Fruit fly (Drosophila melanogaster) whole organism, adult: ENCODE measurements around the gene CG6656.

Experiments
- CG11617 ChIP-seq: fragments of 200-800 bp; sonication (Bioruptor generic); optimal IDR thresholded peaks from 2 replicates; lab custom pipeline; 2017; ENCODE audit warnings: mild to moderate bottlenecking, missing biosample characterization, missing genetic modification reagents, missing genetic modification characterization
- CG12768 ChIP-seq: fragments of 200-800 bp; sonication (Bioruptor generic); optimal IDR thresholded peaks from 2 replicates; lab custom pipeline; 2017; ENCODE audit warnings: missing biosample characterization, missing genetic modification characterization, mild to moderate bottlenecking, moderate library complexity, missing genetic modification reagents
- CG14711 ChIP-seq: fragments of 200-800 bp; sonication (Bioruptor generic); optimal IDR thresholded peaks from 2 replicates; lab custom pipeline; 2018; ENCODE audit warnings: missing biosample characterization, mild to moderate bottlenecking, missing genetic modification characterization, moderate library complexity
- CG1620 ChIP-seq: fragments of 200-800 bp; sonication (Bioruptor generic); optimal IDR thresholded peaks from 2 replicates; lab custom pipeline; 2016; ENCODE audit warnings: missing biosample characterization, missing genetic modification characterization
- CG33017 ChIP-seq: fragments of 200-800 bp; sonication (Bioruptor generic); optimal IDR thresholded peaks from 2 replicates; lab custom pipeline; 2018; ENCODE audit warnings: missing biosample characterization, mild to moderate bottlenecking, missing genetic modification characterization, moderate library complexity
- CG5204 ChIP-seq: fragments of 200-800 bp; sonication (Bioruptor generic); optimal IDR thresholded peaks from 2 replicates; lab custom pipeline; 2016; ENCODE audit warnings: missing biosample characterization, missing genetic modification characterization
- CG7045 ChIP-seq: fragments of 200-800 bp; sonication (Bioruptor generic); optimal IDR thresholded peaks from 2 replicates; lab custom pipeline; 2017; ENCODE audit warnings: missing biosample characterization, mild to moderate bottlenecking, missing genetic modification characterization
- CG7101 ChIP-seq: fragments of 200-800 bp; sonication (Bioruptor generic); optimal IDR thresholded peaks from 2 replicates; lab custom pipeline; 2018; ENCODE audit warnings: missing biosample characterization, mild to moderate bottlenecking, missing genetic modification characterization, moderate library complexity
- Clk ChIP-seq: fragments of 200-800 bp; sonication (Bioruptor generic); optimal IDR thresholded peaks from 2 replicates; lab custom pipeline; 2017; ENCODE audit warnings: missing biosample characterization, missing genetic modification characterization
- Crg-1 ChIP-seq: fragments of 200-800 bp; sonication (Bioruptor generic); optimal IDR thresholded peaks from 2 replicates; lab custom pipeline; 2016; ENCODE audit warnings: missing biosample characterization, missing genetic modification characterization
- Hr96 ChIP-seq: fragments of 200-800 bp; sonication (Bioruptor generic); optimal IDR thresholded peaks from 2 replicates; lab custom pipeline; 2016; ENCODE audit warnings: missing biosample characterization, missing genetic modification characterization
- Mnt ChIP-seq: fragments of 200-800 bp; sonication (Bioruptor generic); optimal IDR thresholded peaks from 2 replicates; lab custom pipeline; 2016; ENCODE audit warnings: missing biosample characterization, mild to moderate bottlenecking, missing genetic modification characterization
- bab1 ChIP-seq: fragments of 200-800 bp; sonication (Bioruptor generic); optimal IDR thresholded peaks from 3 replicates; lab custom pipeline; 2019; ENCODE audit warnings: missing biosample characterization, mild to moderate bottlenecking, missing genetic modification characterization, moderate library complexity
- cic ChIP-seq: fragments of 200-800 bp; sonication (Bioruptor generic); optimal IDR thresholded peaks from 2 replicates; lab custom pipeline; 2017; ENCODE audit warnings: missing biosample characterization, mild to moderate bottlenecking, missing genetic modification characterization, moderate library complexity
- cnc ChIP-seq, 2 experiments: fragments of >200 bp; optimal IDR thresholded peaks; 2 replicates each; lab custom pipeline; 2017
- kay ChIP-seq: fragments of 200-800 bp; sonication (Bioruptor generic); peaks from one replicate; lab custom pipeline; 2016; ENCODE audit warnings: missing biosample characterization, missing genetic modification characterization, borderline replicate concordance
- ovo ChIP-seq: fragments of 200-800 bp; sonication (Bioruptor generic); optimal IDR thresholded peaks from 2 replicates; lab custom pipeline; 2016; ENCODE audit warnings: missing biosample characterization, missing genetic modification characterization
- pad ChIP-seq: fragments of 200-800 bp; sonication (Bioruptor generic); optimal IDR thresholded peaks from 3 replicates; lab custom pipeline; 2017; ENCODE audit warnings: missing biosample characterization, missing genetic modification characterization, mild to moderate bottlenecking, moderate library complexity, missing genetic modification reagents
- tj ChIP-seq: fragments of 200-800 bp; sonication (Bioruptor generic); optimal IDR thresholded peaks from 3 replicates; lab custom pipeline; 2017; ENCODE audit warnings: missing biosample characterization, mild to moderate bottlenecking, missing genetic modification characterization, moderate library complexity
- toe ChIP-seq: fragments of 200-800 bp; sonication (Bioruptor generic); optimal IDR thresholded peaks from 2 replicates; lab custom pipeline; 2016; ENCODE audit warnings: missing biosample characterization, missing genetic modification characterization

CG6656 gene

DNA sequence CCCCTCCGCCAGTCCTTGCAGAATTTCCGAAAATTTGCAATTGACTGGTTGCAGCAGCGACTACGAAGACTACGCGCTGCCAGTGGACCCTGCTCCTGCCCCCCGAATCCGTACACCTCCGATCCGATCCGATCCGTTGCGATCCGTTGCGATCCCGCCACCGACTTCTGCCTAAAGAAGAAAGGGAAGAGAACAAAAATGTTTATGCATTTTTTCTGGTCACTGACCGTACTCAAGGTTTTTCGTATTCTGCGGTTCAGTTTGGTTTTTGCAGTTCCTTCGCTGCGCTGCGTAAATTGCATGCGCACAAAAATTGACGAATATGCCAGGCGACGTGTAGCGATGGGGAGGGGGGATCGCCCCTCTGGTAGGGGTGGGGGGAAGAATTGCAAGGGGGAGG, 47.2 kb downstream of the CG6656 start:
- no peak for TF ChIP-seq bab1 (GFP tag; lab: Kevin White, UChicago)

DNA sequence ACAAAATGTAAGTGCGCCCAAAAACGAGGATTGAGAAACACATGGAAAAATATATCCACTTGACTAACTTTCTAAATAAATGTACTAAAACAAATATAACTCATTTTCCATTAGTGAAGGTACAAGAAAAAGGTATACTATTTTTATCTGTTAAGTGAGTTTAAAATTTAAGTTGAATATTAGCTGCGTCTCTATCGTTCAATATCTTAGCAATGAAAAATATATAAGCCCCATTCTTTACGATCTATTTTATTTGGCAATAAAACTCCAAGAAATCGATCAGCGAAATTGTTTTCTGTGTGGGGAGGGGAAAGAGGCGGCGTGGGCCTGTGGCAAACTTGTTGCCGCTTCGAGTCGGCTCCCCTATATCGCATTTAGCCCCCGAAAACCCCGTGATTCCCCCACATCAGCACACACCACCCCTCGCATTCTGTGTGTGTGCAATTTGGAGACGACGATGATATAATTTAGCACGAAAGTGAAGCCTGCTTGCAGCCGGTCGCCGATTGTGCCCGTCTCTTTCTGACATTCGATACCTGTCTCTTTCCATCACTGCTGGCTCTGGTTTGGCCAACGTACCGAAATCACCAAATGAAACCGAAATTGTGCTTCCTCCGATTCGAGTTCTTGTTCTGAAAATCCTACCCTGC, 47.7 kb downstream of the CG6656 start:
- no peak for TF ChIP-seq ovo
- no peak for TF ChIP-seq CG12768 (GFP tag; lab: Kevin White, UChicago)
- no peak for TF ChIP-seq kay (GFP tag; lab: Kevin White, UChicago)
- TF ChIP-seq CG5204 (GFP tag; lab: Kevin White, UChicago): no peak
- TF ChIP-seq cnc (optimal IDR thresholded peaks at IDR 0.05; lab: Kevin White, UChicago): no peak
- TF ChIP-seq Clk (GFP tag; lab: Kevin White, UChicago): no peak
- TF ChIP-seq CG33017 (tag; lab: Kevin White, UChicago): no peak
- TF ChIP-seq bab1 (GFP tag; lab: Kevin White, UChicago): no peak
- TF ChIP-seq CG11617 (GFP tag; lab: Kevin White, UChicago): no peak
- no peak for TF ChIP-seq toe (GFP tag; lab: Kevin White, UChicago)
- TF ChIP-seq CG7045: no peak
- TF ChIP-seq CG1620 (GFP tag; lab: Kevin White, UChicago): no peak
- no peak for TF ChIP-seq Hr96 (GFP tag; lab: Kevin White, UChicago)
- no peak for TF ChIP-seq Crg-1 (GFP tag; lab: Kevin White, UChicago)

DNA sequence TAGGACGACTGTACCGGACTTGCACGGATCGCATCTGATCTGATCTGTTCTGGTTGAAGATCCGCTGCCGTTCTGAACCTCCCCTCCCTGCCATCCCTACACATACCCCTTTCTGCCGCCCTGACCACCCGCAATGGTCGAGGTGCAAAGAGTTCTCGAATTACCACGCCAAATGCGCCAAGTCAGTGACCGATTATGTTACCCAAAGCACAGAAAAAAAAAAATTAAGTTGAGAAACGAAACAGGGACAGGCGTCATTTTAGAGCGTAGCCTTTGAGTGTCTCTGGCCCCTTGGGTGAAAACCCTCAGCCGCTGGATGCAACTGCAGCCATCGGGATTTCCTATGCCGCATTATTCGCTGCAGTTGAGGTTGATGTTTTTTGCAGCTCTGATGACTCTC, 48.6 kb downstream of the CG6656 start:
- TF ChIP-seq Mnt (no peak), tj (GFP tag; lab: Kevin White, UChicago) (no peak), ovo (no peak), CG12768 (GFP tag; lab: Kevin White, UChicago) (no peak), pad (GFP tag; lab: Kevin White, UChicago) (no peak), CG33017 (tag; lab: Kevin White, UChicago) (no peak), CG14711 (no peak), Crg-1 (GFP tag; lab: Kevin White, UChicago) (no peak), CG1620 (GFP tag; lab: Kevin White, UChicago) (no peak), cnc (optimal IDR thresholded peaks at IDR 0.05; lab: Kevin White, UChicago) (no peak), CG7045 (no peak), CG11617 (GFP tag; lab: Kevin White, UChicago) (no peak), kay (GFP tag; lab: Kevin White, UChicago) (no peak), CG5204 (GFP tag; lab: Kevin White, UChicago) (no peak), cic (GFP tag; lab: Kevin White, UChicago) (no peak), CG7101 (tag; lab: Kevin White, UChicago) (no peak), toe (GFP tag; lab: Kevin White, UChicago) (no peak), Clk (GFP tag; lab: Kevin White, UChicago) (no peak), Hr96 (GFP tag; lab: Kevin White, UChicago) (no peak), bab1 (GFP tag; lab: Kevin White, UChicago) (no peak)
